Worm (Caenorhabditis elegans): ENCODE data around the gene C55B6.1.

The C55B6.1 gene

ce11 chrX:7236717-7237116 is 36.6 kb downstream of the C55B6.1 start (continued):
- TF ChIP-seq nhr-12 (tag; optimal IDR thresholded peaks at IDR 0.05) = no peak
- no peak for TF ChIP-seq M03D4.4 (tag; optimal IDR thresholded peaks at IDR 0.05)
- peak; percentile 50 for TF ChIP-seq unc-62 (GFP tag; optimal IDR thresholded peaks at IDR 0.05)
- TF ChIP-seq drap-1 (GFP tag; optimal IDR thresholded peaks at IDR 0.05) = no peak
- TF ChIP-seq lin-32 (GFP tag; optimal IDR thresholded peaks at IDR 0.05) = peak; percentile 24

- no peak for TF ChIP-seq ceh-83 (GFP tag; optimal IDR thresholded peaks at IDR 0.05)
- TF ChIP-seq nhr-76 (tag; optimal IDR thresholded peaks at IDR 0.05) = no peak
- no peak for TF ChIP-seq blmp-1 (tag; optimal IDR thresholded peaks at IDR 0.05)
- no peak for TF ChIP-seq lsy-2 (tag; optimal IDR thresholded peaks at IDR 0.05)
- TF ChIP-seq lin-13 (tag; optimal IDR thresholded peaks at IDR 0.05) = no peak
- TF ChIP-seq hlh-1 (tag; optimal IDR thresholded peaks at IDR 0.05) = no peak
- no peak for TF ChIP-seq flh-1 (GFP tag; optimal IDR thresholded peaks at IDR 0.05)
- no peak for TF ChIP-seq unc-62 (GFP tag; optimal IDR thresholded peaks at IDR 0.05)
- TF ChIP-seq pha-4 (tag; optimal IDR thresholded peaks at IDR 0.05) = no peak
- no peak for TF ChIP-seq elt-1 (tag; optimal IDR thresholded peaks at IDR 0.05; ENCODE audit: borderline replicate concordance, insufficient read depth)
- TF ChIP-seq M03D4.4 (tag; optimal IDR thresholded peaks at IDR 0.05) = no peak
- TF ChIP-seq ham-2 (GFP tag; optimal IDR thresholded peaks at IDR 0.05) = no peak
These were observed 38.4 kb downstream of the C55B6.1 start, which contains the start of gene F46H5.3 for ce11 chrX:7238562-7238961. TSS of gene F46H5.3 (minus strand) at chrX:7238662.

ce11 chrX:7242119-7242518 is 42.0 kb downstream of the C55B6.1 start:
- TF ChIP-seq drap-1 (GFP tag; optimal IDR thresholded peaks at IDR 0.05) = no peak

- TF ChIP-seq sptf-1 (tag; optimal IDR thresholded peaks at IDR 0.05) (no peak), elt-1 (tag; optimal IDR thresholded peaks at IDR 0.05; ENCODE audit: borderline replicate concordance, insufficient read depth) (no peak), lsy-2 (tag; optimal IDR thresholded peaks at IDR 0.05) (no peak), ceh-83 (GFP tag; optimal IDR thresholded peaks at IDR 0.05) (peak; percentile 37), nhr-28 (tag; optimal IDR thresholded peaks at IDR 0.05) (no peak)
These were observed 42.7 kb downstream of the C55B6.1 start, which contains the start of gene F46H5.7 for ce11 chrX:7242878-7243277. TSS of gene F46H5.7 (minus strand) at chrX:7242983.

ce11 chrX:7244756-7245155 is 44.6 kb downstream of the C55B6.1 start:
- no peak for TF ChIP-seq bed-3 (GFP tag; optimal IDR thresholded peaks at IDR 0.05)
- TF ChIP-seq snpc-4 (tag; optimal IDR thresholded peaks at IDR 0.05) = no peak
- no peak for TF ChIP-seq pha-4 (tag; optimal IDR thresholded peaks at IDR 0.05)
- TF ChIP-seq cnd-1 (tag; optimal IDR thresholded peaks at IDR 0.05) = no peak
- TF ChIP-seq ces-1 (GFP tag; optimal IDR thresholded peaks at IDR 0.05) = no peak
- no peak for TF ChIP-seq tbx-8 (GFP tag; optimal IDR thresholded peaks at IDR 0.05)
- TF ChIP-seq unc-62 (GFP tag; optimal IDR thresholded peaks at IDR 0.05) = no peak
- TF ChIP-seq ceh-39 (tag; optimal IDR thresholded peaks at IDR 0.05) = no peak
- TF ChIP-seq sem-2 (GFP tag; optimal IDR thresholded peaks at IDR 0.05) = no peak
- TF ChIP-seq unc-39 (tag; optimal IDR thresholded peaks at IDR 0.05) = no peak
- no peak for TF ChIP-seq unc-120 (tag; optimal IDR thresholded peaks at IDR 0.05; ENCODE audit: poor library complexity, severe bottlenecking)
- no peak for TF ChIP-seq nhr-12 (tag; optimal IDR thresholded peaks at IDR 0.05)
- TF ChIP-seq M03D4.4 (tag; optimal IDR thresholded peaks at IDR 0.05) = no peak
- no peak for TF ChIP-seq nhr-2 (tag; optimal IDR thresholded peaks at IDR 0.05)
- TF ChIP-seq elt-1 (tag; optimal IDR thresholded peaks at IDR 0.05; ENCODE audit: borderline replicate concordance, insufficient read depth) = no peak

Data from whole organism, mixed stage, embryonic.